Worm (Caenorhabditis elegans): ENCODE data around the gene taf-13.
A peak's percentile ranks its signal among the peaks of the same experiment; 100 is the strongest.

taf-13 gene

ce11 chrII:10574177-10574576, 31.2 kb downstream of the taf-13 start:
- TF ChIP-seq ztf-29 (GFP tag; IDR thresholded peaks at IDR 0.05) (no peak), klf-2 (GFP tag; conservative IDR thresholded peaks at IDR 0.05) (no peak), med-1 (GFP tag; optimal IDR thresholded peaks at IDR 0.05; ENCODE audit: insufficient read depth) (no peak), ztf-23 (GFP tag; IDR thresholded peaks at IDR 0.05) (no peak), tab-1 (GFP tag; IDR thresholded peaks at IDR 0.05) (no peak), ref-1 (GFP tag; conservative IDR thresholded peaks at IDR 0.05) (no peak), flt-1 (GFP tag; IDR thresholded peaks at IDR 0.05) (no peak)

ce11 chrII:10571967-10572366, 33.4 kb downstream of the taf-13 start, which contains the start of gene C06A1.3:
C06A1.3 (plus strand) TSS chrII:10572267.
- no peak for TF ChIP-seq flt-1 (GFP tag; IDR thresholded peaks at IDR 0.05)
- TF ChIP-seq ref-1 (GFP tag; conservative IDR thresholded peaks at IDR 0.05), result no peak
- TF ChIP-seq ztf-23 (GFP tag; IDR thresholded peaks at IDR 0.05), result no peak
- TF ChIP-seq ztf-29 (GFP tag; IDR thresholded peaks at IDR 0.05), result no peak
- no peak for TF ChIP-seq klf-2 (GFP tag; conservative IDR thresholded peaks at IDR 0.05)
- no peak for TF ChIP-seq T22C8.4 (GFP tag; IDR thresholded peaks at IDR 0.05)
- no peak for TF ChIP-seq tab-1 (GFP tag; IDR thresholded peaks at IDR 0.05)
- no peak for TF ChIP-seq med-1 (GFP tag; optimal IDR thresholded peaks at IDR 0.05; ENCODE audit: insufficient read depth)
- TF ChIP-seq cog-1 (tag; optimal IDR thresholded peaks at IDR 0.05), result no peak

- TF ChIP-seq T22C8.4 (GFP tag; IDR thresholded peaks at IDR 0.05), result no peak
- no peak for TF ChIP-seq med-1 (GFP tag; optimal IDR thresholded peaks at IDR 0.05; ENCODE audit: insufficient read depth)
- TF ChIP-seq flt-1 (GFP tag; IDR thresholded peaks at IDR 0.05), result no peak
- TF ChIP-seq ztf-29 (GFP tag; IDR thresholded peaks at IDR 0.05), result no peak
- no peak for TF ChIP-seq tab-1 (GFP tag; IDR thresholded peaks at IDR 0.05)
- TF ChIP-seq ztf-23 (GFP tag; IDR thresholded peaks at IDR 0.05), result no peak
- TF ChIP-seq klf-2 (GFP tag; conservative IDR thresholded peaks at IDR 0.05), result no peak
- no peak for TF ChIP-seq cog-1 (tag; optimal IDR thresholded peaks at IDR 0.05)
- no peak for TF ChIP-seq ref-1 (GFP tag; conservative IDR thresholded peaks at IDR 0.05)
Observed at ce11 chrII:10570302-10570701, 35.1 kb downstream of the taf-13 start, which contains the start of gene txt-13. txt-13 (plus strand) TSS chrII:10570602.

- TF ChIP-seq cog-1 (tag; optimal IDR thresholded peaks at IDR 0.05), result no peak
- TF ChIP-seq klf-2 (GFP tag; conservative IDR thresholded peaks at IDR 0.05), result no peak
- TF ChIP-seq flt-1 (GFP tag; IDR thresholded peaks at IDR 0.05), result no peak
- TF ChIP-seq T22C8.4 (GFP tag; IDR thresholded peaks at IDR 0.05), result no peak
- no peak for TF ChIP-seq ztf-29 (GFP tag; IDR thresholded peaks at IDR 0.05)
- no peak for TF ChIP-seq tab-1 (GFP tag; IDR thresholded peaks at IDR 0.05)
- no peak for TF ChIP-seq ztf-23 (GFP tag; IDR thresholded peaks at IDR 0.05)
- TF ChIP-seq med-1 (GFP tag; optimal IDR thresholded peaks at IDR 0.05; ENCODE audit: insufficient read depth), result no peak
- TF ChIP-seq ref-1 (GFP tag; conservative IDR thresholded peaks at IDR 0.05), result no peak
Observed at ce11 chrII:10569498-10569897, 35.9 kb downstream of the taf-13 start.

ce11 chrII:10566458-10566857, 39.0 kb downstream of the taf-13 start:
- TF ChIP-seq klf-2 (GFP tag; conservative IDR thresholded peaks at IDR 0.05) (no peak), ztf-23 (GFP tag; IDR thresholded peaks at IDR 0.05) (no peak), ztf-29 (GFP tag; IDR thresholded peaks at IDR 0.05) (no peak), flt-1 (GFP tag; IDR thresholded peaks at IDR 0.05) (no peak), med-1 (GFP tag; optimal IDR thresholded peaks at IDR 0.05; ENCODE audit: insufficient read depth) (no peak), cog-1 (tag; optimal IDR thresholded peaks at IDR 0.05) (no peak), T22C8.4 (GFP tag; IDR thresholded peaks at IDR 0.05) (no peak)

- TF ChIP-seq ref-1 (GFP tag; conservative IDR thresholded peaks at IDR 0.05) (no peak), klf-2 (GFP tag; conservative IDR thresholded peaks at IDR 0.05) (no peak), T22C8.4 (GFP tag; IDR thresholded peaks at IDR 0.05) (no peak), tab-1 (GFP tag; IDR thresholded peaks at IDR 0.05) (no peak), ztf-29 (GFP tag; IDR thresholded peaks at IDR 0.05) (no peak), cog-1 (tag; optimal IDR thresholded peaks at IDR 0.05) (no peak), flt-1 (GFP tag; IDR thresholded peaks at IDR 0.05) (no peak), med-1 (GFP tag; optimal IDR thresholded peaks at IDR 0.05; ENCODE audit: insufficient read depth) (no peak), ztf-23 (GFP tag; IDR thresholded peaks at IDR 0.05) (no peak)
Observed at ce11 chrII:10564578-10564977, 40.8 kb downstream of the taf-13 start, which contains the start of the genes C06A1.6 and C06A1.7. C06A1.6 (minus strand) TSS chrII:10564678. C06A1.7 (plus strand) TSS chrII:10564891.

- TF ChIP-seq ref-1 (GFP tag; conservative IDR thresholded peaks at IDR 0.05) (no peak), flt-1 (GFP tag; IDR thresholded peaks at IDR 0.05) (peak; percentile 94), ztf-29 (GFP tag; IDR thresholded peaks at IDR 0.05) (peak; percentile 60; the same call in 1 of the 2 replicates), ztf-23 (GFP tag; IDR thresholded peaks at IDR 0.05) (peak; percentile 94), tab-1 (GFP tag; IDR thresholded peaks at IDR 0.05) (peak; percentile 80), med-1 (GFP tag; optimal IDR thresholded peaks at IDR 0.05; ENCODE audit: insufficient read depth) (peak; percentile 25), T22C8.4 (GFP tag; IDR thresholded peaks at IDR 0.05) (peak; percentile 76), klf-2 (GFP tag; conservative IDR thresholded peaks at IDR 0.05) (peak; percentile 76), cog-1 (tag; optimal IDR thresholded peaks at IDR 0.05) (peak; percentile 99)
Observed at ce11 chrII:10563368-10563767, 42.0 kb downstream of the taf-13 start, which contains the start of gene cdc-48.1. cdc-48.1 (minus strand) TSS chrII:10563407.

ce11 chrII:10559671-10560184, 45.7 kb downstream of the taf-13 start:
- TF ChIP-seq ztf-29 (GFP tag; IDR thresholded peaks at IDR 0.05) (no peak), med-1 (GFP tag; optimal IDR thresholded peaks at IDR 0.05; ENCODE audit: insufficient read depth) (no peak), klf-2 (GFP tag; conservative IDR thresholded peaks at IDR 0.05) (no peak), cog-1 (tag; optimal IDR thresholded peaks at IDR 0.05) (no peak), tab-1 (GFP tag; IDR thresholded peaks at IDR 0.05) (no peak), T22C8.4 (GFP tag; IDR thresholded peaks at IDR 0.05) (no peak), flt-1 (GFP tag; IDR thresholded peaks at IDR 0.05) (no peak)

ce11 chrII:10558962-10559415, 46.4 kb downstream of the taf-13 start:
- 0 out of 2 replicates have a peak, but pooled peaks have one; percentile 41 for TF ChIP-seq flt-1 (GFP tag; IDR thresholded peaks at IDR 0.05)
- TF ChIP-seq ztf-23 (GFP tag; IDR thresholded peaks at IDR 0.05), result 0 out of 2 replicates have a peak, but pooled peaks have one; percentile 20
- TF ChIP-seq med-1 (GFP tag; optimal IDR thresholded peaks at IDR 0.05; ENCODE audit: insufficient read depth), result no peak
